Worm (Caenorhabditis elegans) whole organism, mixed stage, embryonic: ENCODE data around the gene fan-1.

ENCODE experiments used
- blmp-1 ChIP-seq: fragments of 150-350 bp; optimal IDR thresholded peaks from 2 replicates; lab custom pipeline; 2014; ENCODE audit warnings: missing biosample characterization, missing genetic modification characterization
- ceh-39 ChIP-seq: fragments of 150-350 bp; optimal IDR thresholded peaks from 2 replicates; lab custom pipeline; 2014; ENCODE audit warnings: missing biosample characterization, missing genetic modification characterization
- elt-3 ChIP-seq: fragments of 150-350 bp; optimal IDR thresholded peaks from 2 replicates; lab custom pipeline; 2014; ENCODE audit warnings: missing biosample characterization, missing genetic modification characterization
- flh-1 ChIP-seq: fragments of 200-800 bp; sonication (Bioruptor generic); optimal IDR thresholded peaks from 2 replicates; lab custom pipeline; 2018; ENCODE audit warnings: mild to moderate bottlenecking, missing genetic modification characterization, moderate library complexity, missing compliant biosample characterization
- lin-13 ChIP-seq: fragments of 150-350 bp; optimal IDR thresholded peaks from 2 replicates; lab custom pipeline; 2014; ENCODE audit warnings: missing biosample characterization, missing genetic modification characterization
- nhr-237 ChIP-seq: fragments of 150-350 bp; optimal IDR thresholded peaks from 2 replicates; lab custom pipeline; 2014; ENCODE audit warnings: missing biosample characterization, missing genetic modification characterization
- nhr-28 ChIP-seq: fragments of 150-350 bp; optimal IDR thresholded peaks from 2 replicates; lab custom pipeline; 2014; ENCODE audit warnings: missing biosample characterization, missing genetic modification characterization
- nhr-76 ChIP-seq: sonication (generic microtip); optimal IDR thresholded peaks from 2 replicates; lab custom pipeline; 2017; ENCODE audit warnings: missing biosample characterization, missing genetic modification characterization
- pha-4 ChIP-seq: fragments of 150-350 bp; optimal IDR thresholded peaks from 2 replicates; lab custom pipeline; 2018; ENCODE audit warnings: missing biosample characterization, missing genetic modification reagents, missing genetic modification characterization
- sem-2 ChIP-seq: fragments of 200-800 bp; sonication (Bioruptor generic); optimal IDR thresholded peaks from 2 replicates; lab custom pipeline; 2018; ENCODE audit warnings: mild to moderate bottlenecking, missing genetic modification characterization, missing compliant biosample characterization
- snpc-4 ChIP-seq: fragments of 150-350 bp; optimal IDR thresholded peaks from 2 replicates; lab custom pipeline; 2014; ENCODE audit warnings: missing biosample characterization, missing genetic modification characterization
- sptf-1 ChIP-seq: sonication (generic microtip); optimal IDR thresholded peaks from 2 replicates; lab custom pipeline; 2017; ENCODE audit warnings: mild to moderate bottlenecking, missing genetic modification characterization, moderate library complexity, missing compliant biosample characterization
- ztf-11 ChIP-seq: fragments of 150-350 bp; optimal IDR thresholded peaks from 2 replicates; lab custom pipeline; 2014; ENCODE audit warnings: missing biosample characterization, missing genetic modification characterization

DNA sequence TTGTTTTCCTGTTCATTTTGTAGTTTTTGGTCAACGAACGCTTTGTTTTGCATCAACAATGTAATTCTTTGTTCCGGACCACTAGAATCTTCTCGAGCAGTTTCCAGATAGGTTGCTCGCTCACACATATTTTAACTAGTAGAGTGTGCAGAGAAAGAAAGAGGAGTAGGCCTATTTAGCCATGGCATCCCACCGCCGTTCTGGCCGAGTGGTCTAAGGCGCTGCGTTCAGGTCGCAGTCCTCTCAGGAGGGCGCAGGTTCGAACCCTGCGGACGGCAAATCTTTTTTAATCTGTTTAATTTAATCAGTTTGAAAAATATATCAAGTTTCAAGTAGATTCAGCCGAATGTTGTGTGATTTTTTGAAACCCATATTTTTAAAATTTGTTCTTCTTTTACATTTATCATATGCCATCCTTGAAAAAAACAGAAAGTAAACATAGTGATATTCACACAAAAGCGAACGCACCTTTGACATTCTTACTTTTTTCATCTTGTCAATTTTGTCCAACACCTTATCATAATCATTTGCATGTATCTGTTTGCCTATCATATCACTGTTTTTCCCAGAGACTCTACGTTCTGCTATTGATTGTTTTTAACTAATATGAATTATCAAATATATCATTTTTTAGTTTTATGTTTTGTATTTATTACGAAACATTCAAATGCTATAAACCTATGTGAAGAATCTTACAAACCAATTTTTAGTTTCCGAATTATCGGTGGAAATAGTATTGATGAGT lies 8.3 kb downstream of the fan-1 start, which contains the start of gene try-3:
- TF ChIP-seq sptf-1 (peak; percentile 83), sem-2 (GFP tag; lab: Kevin White, UChicago) (peak; percentile 74), blmp-1 (no peak), lin-13 (tag; lab: Kevin White, UChicago) (no peak), elt-3 (tag; lab: Kevin White, UChicago) (no peak), pha-4 (tag; lab: Kevin White, UChicago) (no peak), flh-1 (GFP tag; lab: Kevin White, UChicago) (peak; percentile 49), ceh-39 (tag; lab: Kevin White, UChicago) (no peak), snpc-4 (tag; lab: Kevin White, UChicago) (no peak), nhr-28 (tag; lab: Kevin White, UChicago) (no peak), nhr-76 (tag; lab: Kevin White, UChicago) (no peak), ztf-11 (tag; lab: Kevin White, UChicago) (no peak), nhr-237 (tag; lab: Kevin White, UChicago) (no peak)
